Fruit fly (Drosophila melanogaster) whole organism, embryonic: ENCODE data around the gene brun.

ENCODE experiments used
- BEAF-32 ChIP-seq: fragments of 200-800 bp; sonication (Bioruptor generic); optimal IDR thresholded peaks from 3 replicates; lab custom pipeline; 2017; ENCODE audit warnings: missing biosample characterization, missing genetic modification characterization, mild to moderate bottlenecking, moderate library complexity, missing genetic modification reagents
- Bgb ChIP-seq: fragments of 200-800 bp; sonication (Bioruptor generic); IDR thresholded peaks from 2 replicates; pipeline ENCODE4 v1.3.6; 2022; ENCODE audit warnings: missing biosample characterization, missing genetic modification characterization; ENCODE audit not compliant: partially characterized antibody
- C15 ChIP-seq: fragments of 200-800 bp; sonication (Bioruptor generic); IDR thresholded peaks from 3 replicates; pipeline ENCODE4 v1.3.6; 2022; ENCODE audit warnings: missing biosample characterization, missing genetic modification characterization
- CG10147 ChIP-seq: fragments of 200-800 bp; sonication (Bioruptor generic); optimal IDR thresholded peaks from 2 replicates; lab custom pipeline; 2019; ENCODE audit warnings: missing biosample characterization, mild to moderate bottlenecking, missing genetic modification characterization, moderate library complexity
- CG10321 ChIP-seq: fragments of 200-800 bp; sonication (Bioruptor generic); IDR thresholded peaks from 2 replicates; pipeline ENCODE4 v1.3.6; 2022; ENCODE audit warnings: missing biosample characterization, missing genetic modification characterization
- CG12219 ChIP-seq: fragments of 200-800 bp; sonication (Bioruptor generic); optimal IDR thresholded peaks from 3 replicates; lab custom pipeline; 2018; ENCODE audit warnings: missing biosample characterization, mild to moderate bottlenecking, missing genetic modification characterization
- CG12391 ChIP-seq: fragments of 200-800 bp; sonication (Bioruptor generic); optimal IDR thresholded peaks from 3 replicates; lab custom pipeline; 2018; ENCODE audit warnings: missing biosample characterization, mild to moderate bottlenecking, missing genetic modification characterization, moderate library complexity
- CG15479 ChIP-seq: fragments of 200-800 bp; sonication (Bioruptor generic); optimal IDR thresholded peaks from 3 replicates; lab custom pipeline; 2019; ENCODE audit warnings: missing biosample characterization, mild to moderate bottlenecking, missing genetic modification characterization, moderate library complexity
- CG15601 ChIP-seq: fragments of 200-800 bp; sonication (Bioruptor generic); optimal IDR thresholded peaks from 3 replicates; lab custom pipeline; 2019; ENCODE audit warnings: missing biosample characterization, mild to moderate bottlenecking, missing genetic modification characterization, moderate library complexity
- CG34376 ChIP-seq: fragments of 200-800 bp; sonication (Bioruptor generic); optimal IDR thresholded peaks from 2 replicates; lab custom pipeline; 2018; ENCODE audit warnings: missing biosample characterization, mild to moderate bottlenecking, missing genetic modification characterization
- CG4360 ChIP-seq: fragments of 200-800 bp; sonication (Bioruptor generic); IDR thresholded peaks from 2 replicates; pipeline ENCODE4 v1.3.6; 2022; ENCODE audit warnings: missing biosample characterization, missing genetic modification characterization
- CG4617 ChIP-seq: fragments of 200-800 bp; sonication (Bioruptor generic); optimal IDR thresholded peaks from 3 replicates; lab custom pipeline; 2016; ENCODE audit warnings: missing biosample characterization, missing genetic modification characterization, borderline replicate concordance
- CG5180 ChIP-seq: fragments of 200-800 bp; sonication (Bioruptor generic); optimal IDR thresholded peaks from 3 replicates; lab custom pipeline; 2017; ENCODE audit warnings: missing biosample characterization, missing genetic modification characterization, mild to moderate bottlenecking, moderate library complexity, missing genetic modification reagents
- CG6791 ChIP-seq: fragments of 200-800 bp; sonication (Bioruptor generic); IDR thresholded peaks from 3 replicates; pipeline ENCODE4 v1.3.6; 2022; ENCODE audit warnings: missing biosample characterization, missing genetic modification characterization; ENCODE audit not compliant: partially characterized antibody
- CkIIα-i1 ChIP-seq: fragments of 200-800 bp; sonication (Bioruptor generic); IDR thresholded peaks from 2 replicates; pipeline ENCODE4 v1.3.6; 2022; ENCODE audit warnings: missing biosample characterization, missing genetic modification characterization
- CoRest ChIP-seq: fragments of 200-800 bp; sonication (Bioruptor generic); optimal IDR thresholded peaks from 3 replicates; lab custom pipeline; 2018; ENCODE audit warnings: missing biosample characterization, mild to moderate bottlenecking, missing genetic modification characterization, moderate library complexity
- Doc2 ChIP-seq: fragments of 200-800 bp; sonication (Bioruptor generic); IDR thresholded peaks from 2 replicates; pipeline ENCODE4 v1.3.6; 2022; ENCODE audit warnings: missing biosample characterization, missing genetic modification characterization
- Fer1 ChIP-seq: fragments of 200-800 bp; sonication (Bioruptor generic); optimal IDR thresholded peaks from 2 replicates; lab custom pipeline; 2017; ENCODE audit warnings: missing biosample characterization, mild to moderate bottlenecking, missing genetic modification characterization
- H15 ChIP-seq: fragments of 200-800 bp; sonication (Bioruptor generic); IDR thresholded peaks from 3 replicates; pipeline ENCODE4 v1.3.6; 2022; ENCODE audit warnings: missing biosample characterization, missing genetic modification characterization
- Oaz ChIP-seq: fragments of 200-800 bp; sonication (Bioruptor generic); IDR thresholded peaks from 2 replicates; pipeline ENCODE4 v1.3.6; 2022; ENCODE audit warnings: missing biosample characterization, missing genetic modification characterization
- Pdp1 ChIP-seq, 2 experiments: fragments of 200-800 bp; sonication (Bioruptor generic); optimal IDR thresholded peaks; 3 replicates each; lab custom pipeline; 2016; ENCODE audit warnings: missing biosample characterization in 2 of 2, missing genetic modification characterization in 2 of 2, mild to moderate bottlenecking in 1 of 2, moderate library complexity in 1 of 2
- Scr ChIP-seq: fragments of 200-800 bp; sonication (Bioruptor generic); IDR thresholded peaks from 2 replicates; pipeline ENCODE4 v1.3.6; 2022; ENCODE audit warnings: missing biosample characterization, missing genetic modification characterization; ENCODE audit not compliant: partially characterized antibody
- Sox100B ChIP-seq: fragments of 200-800 bp; sonication (Bioruptor generic); optimal IDR thresholded peaks from 3 replicates; lab custom pipeline; 2018; ENCODE audit warnings: missing biosample characterization, mild to moderate bottlenecking, missing genetic modification characterization
- bbx ChIP-seq: fragments of 200-800 bp; sonication (Bioruptor generic); IDR thresholded peaks from 2 replicates; pipeline ENCODE4 v1.3.6; 2022; ENCODE audit warnings: missing biosample characterization, missing genetic modification characterization; ENCODE audit not compliant: partially characterized antibody
- crp ChIP-seq, 2 experiments: fragments of 200-800 bp; sonication (Bioruptor generic); optimal IDR thresholded peaks; 2 replicates in 1 of 2; 3 replicates in 1 of 2; lab custom pipeline; 2017; ENCODE audit warnings: missing biosample characterization in 2 of 2, missing genetic modification characterization in 2 of 2, mild to moderate bottlenecking in 1 of 2, moderate library complexity in 1 of 2
- cwo ChIP-seq: fragments of 200-800 bp; sonication (Bioruptor generic); optimal IDR thresholded peaks from 3 replicates; lab custom pipeline; 2017; ENCODE audit warnings: missing biosample characterization, missing genetic modification characterization, mild to moderate bottlenecking, moderate library complexity, missing genetic modification reagents
- hkb ChIP-seq, 2 experiments: fragments of 200-800 bp in 1 of 2; fragments of >200 bp in 1 of 2; sonication (Bioruptor generic) in 1 of 2; IDR thresholded peaks in 1 of 2; optimal IDR thresholded peaks in 1 of 2; 2 replicates each; pipeline versions ENCODE4 v1.3.6 to Lab custom; 2017 to 2022; ENCODE audit warnings: missing biosample characterization in 1 of 2, missing genetic modification characterization in 1 of 2
- hth ChIP-seq: fragments of >200 bp; optimal IDR thresholded peaks from 2 replicates; lab custom pipeline; 2017; ENCODE audit warnings: inconsistent platforms
- klu ChIP-seq: fragments of 200-800 bp; sonication (Bioruptor generic); IDR thresholded peaks from 2 replicates; pipeline ENCODE4 v1.3.6; 2022; ENCODE audit warnings: missing biosample characterization, missing genetic modification characterization
- knrl ChIP-seq: fragments of 200-800 bp; sonication (Bioruptor generic); IDR thresholded peaks from 3 replicates; pipeline ENCODE4 v1.3.6; 2022; ENCODE audit warnings: missing biosample characterization, missing genetic modification characterization; ENCODE audit not compliant: partially characterized antibody
- lbe ChIP-seq: fragments of 200-800 bp; sonication (Bioruptor generic); optimal IDR thresholded peaks from 2 replicates; lab custom pipeline; 2016; ENCODE audit warnings: missing biosample characterization, mild to moderate bottlenecking, missing genetic modification characterization
- mirr ChIP-seq: fragments of 200-800 bp; sonication (Bioruptor generic); optimal IDR thresholded peaks from 3 replicates; lab custom pipeline; 2018; ENCODE audit warnings: missing biosample characterization, mild to moderate bottlenecking, missing genetic modification characterization
- nmo ChIP-seq: fragments of 200-800 bp; sonication (Bioruptor generic); optimal IDR thresholded peaks from 2 replicates; lab custom pipeline; 2018; ENCODE audit warnings: missing biosample characterization, mild to moderate bottlenecking, missing genetic modification characterization, moderate library complexity
- psq ChIP-seq: fragments of 200-800 bp; sonication (Bioruptor generic); optimal IDR thresholded peaks from 2 replicates; lab custom pipeline; 2017; ENCODE audit warnings: missing biosample characterization, missing genetic modification characterization
- ranshi ChIP-seq: fragments of 200-800 bp; sonication (Bioruptor generic); IDR thresholded peaks from 2 replicates; pipeline ENCODE4 v1.3.6; 2022; ENCODE audit warnings: missing biosample characterization, missing genetic modification characterization
- rib ChIP-seq: fragments of 200-800 bp; sonication (Bioruptor generic); IDR thresholded peaks from 2 replicates; pipeline ENCODE4 v1.3.6; 2022; ENCODE audit warnings: missing biosample characterization, missing genetic modification characterization
- row ChIP-seq: fragments of 200-800 bp; sonication (Bioruptor generic); IDR thresholded peaks from 3 replicates; pipeline ENCODE4 v1.3.6; 2022; ENCODE audit warnings: missing biosample characterization, missing genetic modification characterization
- sens ChIP-seq: fragments of 200-800 bp; sonication (Bioruptor generic); peaks from one replicate; lab custom pipeline; 2016; ENCODE audit warnings: missing biosample characterization, missing genetic modification characterization
- sisA ChIP-seq: fragments of 200-800 bp; sonication (Bioruptor generic); IDR thresholded peaks from 2 replicates; pipeline ENCODE4 v1.3.6; 2022; ENCODE audit warnings: missing biosample characterization, missing genetic modification characterization
- sqz ChIP-seq: fragments of 200-800 bp; sonication (Bioruptor generic); optimal IDR thresholded peaks from 3 replicates; lab custom pipeline; 2018; ENCODE audit warnings: missing biosample characterization, mild to moderate bottlenecking, missing genetic modification characterization
- sug ChIP-seq: fragments of 200-800 bp; optimal IDR thresholded peaks from 2 replicates; lab custom pipeline; 2019; ENCODE audit warnings: missing biosample characterization, mild to moderate bottlenecking, missing genetic modification characterization, moderate library complexity
- tna ChIP-seq: fragments of 200-800 bp; sonication (Bioruptor generic); IDR thresholded peaks from 2 replicates; pipeline ENCODE4 v1.3.6; 2022; ENCODE audit warnings: missing biosample characterization, missing genetic modification characterization; ENCODE audit not compliant: partially characterized antibody
- trh ChIP-seq: fragments of 200-800 bp; sonication (Bioruptor generic); optimal IDR thresholded peaks from 2 replicates; lab custom pipeline; 2016; ENCODE audit warnings: missing biosample characterization, missing genetic modification characterization
- tup ChIP-seq: fragments of 200-800 bp; sonication (Bioruptor generic); optimal IDR thresholded peaks from 2 replicates; lab custom pipeline; 2016; ENCODE audit warnings: missing biosample characterization, mild to moderate bottlenecking, missing genetic modification characterization, moderate library complexity
- unpg ChIP-seq: fragments of 200-800 bp; sonication (Bioruptor generic); optimal IDR thresholded peaks from 3 replicates; lab custom pipeline; 2018; ENCODE audit warnings: missing biosample characterization, mild to moderate bottlenecking, missing genetic modification characterization, moderate library complexity
- vvl ChIP-seq: fragments of 200-800 bp; sonication (Bioruptor generic); IDR thresholded peaks from 2 replicates; pipeline ENCODE4 v1.3.6; 2022; ENCODE audit warnings: missing biosample characterization, missing genetic modification characterization

brun gene

DNA sequence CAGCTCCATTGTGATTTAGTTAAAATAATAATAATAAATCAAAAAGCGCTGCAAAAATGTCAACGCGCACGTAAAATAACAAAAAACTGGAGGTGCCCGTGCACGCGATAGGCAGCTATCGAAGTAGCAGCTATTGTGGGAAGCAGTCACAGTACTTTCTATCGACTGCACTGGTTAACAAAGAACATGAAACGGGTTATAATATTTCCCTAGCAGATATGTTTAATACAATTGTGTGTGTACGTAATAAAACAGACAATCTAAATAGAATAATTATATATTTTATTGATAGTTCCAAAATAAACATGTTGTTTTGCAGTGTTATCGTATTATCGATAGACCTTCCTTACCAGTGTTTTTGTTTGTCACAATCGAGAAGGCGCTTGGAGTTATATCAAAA lies 19.9 kb upstream of the brun start, which contains the start of the genes CG31678 and IKKepsilon (continued):
- TF ChIP-seq Scr (GFP tag; lab: Robert Waterston, UW) = peak; percentile 93
- peak; percentile 95 for TF ChIP-seq CG4617 (GFP tag; lab: Kevin White, UChicago)
- no peak for TF ChIP-seq hkb (optimal IDR thresholded peaks at IDR 0.05; lab: Kevin White, UChicago)
- no peak for TF ChIP-seq hkb (GFP tag; IDR thresholded peaks at IDR 0.05; lab: Robert Waterston, UW)
- no peak for TF ChIP-seq CkIIα-i1 (GFP tag; lab: Robert Waterston, UW)
- TF ChIP-seq Bgb = peak; percentile 94
- peak; percentile 29 for TF ChIP-seq CG10147 (GFP tag; lab: Kevin White, UChicago)
- TF ChIP-seq ranshi (GFP tag; lab: Robert Waterston, UW) = 0 out of 2 replicates have a peak, but pooled peaks have one; percentile 23
- TF ChIP-seq Oaz (GFP tag; lab: Robert Waterston, UW) = no peak
- TF ChIP-seq C15 = no peak
- no peak for TF ChIP-seq CG15601 (tag; lab: Kevin White, UChicago)
- TF ChIP-seq CG15479 (GFP tag; lab: Kevin White, UChicago) = no peak
- TF ChIP-seq crp (GFP tag; optimal IDR thresholded peaks at IDR 0.05; lab: Kevin White, UChicago) = peak in 1 of 2 experiments; percentile 23
- peak; percentile 91 for TF ChIP-seq knrl (GFP tag; lab: Robert Waterston, UW)
- no peak for TF ChIP-seq CG12219 (GFP tag; lab: Kevin White, UChicago)
- peak; percentile 63 for TF ChIP-seq CG12391 (tag; lab: Kevin White, UChicago)
- TF ChIP-seq sqz (GFP tag; lab: Kevin White, UChicago) = no peak
- TF ChIP-seq nmo (GFP tag; lab: Kevin White, UChicago) = peak; percentile 66
- no peak for TF ChIP-seq sisA (GFP tag; lab: Robert Waterston, UW)
- TF ChIP-seq tup (GFP tag; lab: Kevin White, UChicago) = no peak
- TF ChIP-seq CG34376 (GFP tag; lab: Kevin White, UChicago) = no peak
- TF ChIP-seq tna (GFP tag; lab: Robert Waterston, UW) = peak; percentile 94
- no peak for TF ChIP-seq psq
- peak; percentile 40 for TF ChIP-seq lbe (GFP tag; lab: Kevin White, UChicago)
- peak; percentile 53; the same call in 1 of the 2 replicates for TF ChIP-seq vvl (GFP tag; lab: Robert Waterston, UW)
- TF ChIP-seq CoRest (tag; lab: Kevin White, UChicago) = peak; percentile 53
- TF ChIP-seq unpg (GFP tag; lab: Kevin White, UChicago) = peak; percentile 35
- peak; percentile 87 for TF ChIP-seq bbx

DNA sequence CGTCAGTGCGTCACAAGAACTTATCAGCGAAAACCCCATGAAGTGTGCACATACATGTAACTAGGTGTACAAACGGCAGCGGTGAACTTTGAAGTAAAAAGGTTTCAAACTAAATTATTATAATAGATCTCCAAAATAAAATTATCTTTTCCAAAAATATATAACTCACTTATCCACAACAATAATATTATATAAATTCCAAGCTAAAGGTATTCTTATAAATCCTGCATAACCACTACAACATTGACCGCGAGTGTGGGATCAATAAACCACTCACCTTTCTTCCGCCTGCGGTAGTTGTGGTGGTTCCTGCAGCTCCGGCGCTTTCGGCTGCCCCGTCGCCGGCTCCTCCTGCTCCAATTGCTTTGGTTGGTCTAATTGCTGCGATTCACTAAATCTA lies 18.7 kb upstream of the brun start:
- no peak for TF ChIP-seq Fer1
- no peak for TF ChIP-seq Doc2 (GFP tag; lab: Robert Waterston, UW)
- TF ChIP-seq sens = peak; percentile 54
- 0 out of 2 replicates have a peak, but pooled peaks have one; percentile 6 for TF ChIP-seq CG10321
- peak in 1 of 2 experiments; percentile 24 for TF ChIP-seq Pdp1 (GFP tag; optimal IDR thresholded peaks at IDR 0.05; lab: Kevin White, UChicago)
- no peak for TF ChIP-seq psq
- TF ChIP-seq row (GFP tag; lab: Robert Waterston, UW) = 0 out of 3 replicates have a peak, but pooled peaks have one; percentile 6
- TF ChIP-seq Sox100B = peak; percentile 4

DNA sequence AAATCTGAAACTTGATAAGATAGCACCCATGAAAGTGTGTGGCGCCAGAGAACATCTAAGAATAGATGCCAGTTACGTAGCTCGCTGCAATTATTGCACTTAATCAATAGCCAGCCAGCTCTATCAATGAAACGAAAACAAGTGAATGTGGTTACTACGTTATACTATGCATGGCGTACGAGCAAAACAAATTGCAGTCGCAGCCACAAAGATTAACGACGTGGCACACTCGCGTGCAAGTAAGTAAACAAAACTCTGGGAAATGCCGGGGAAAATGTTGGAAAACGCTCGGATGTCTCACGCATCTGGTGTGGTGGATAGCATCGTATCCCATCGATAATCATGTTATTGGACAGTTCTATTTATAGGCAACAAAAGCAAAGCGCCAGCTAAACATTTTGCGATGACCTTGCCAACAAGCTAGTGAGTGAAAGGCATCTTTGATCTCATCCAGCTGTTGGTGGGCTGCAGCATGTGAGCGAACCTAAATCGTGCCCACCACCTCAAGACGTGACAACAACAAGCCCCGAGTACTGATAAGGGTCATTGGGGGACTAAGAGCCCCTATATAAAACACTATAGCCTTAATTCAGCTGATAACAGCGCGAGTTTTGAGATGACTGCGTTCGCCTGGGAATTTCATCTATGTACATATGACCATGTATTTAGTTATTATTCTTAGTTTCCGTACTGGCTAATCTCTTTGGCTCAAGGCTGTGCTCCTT lies 17.9 kb upstream of the brun start:
- TF ChIP-seq CG4360 (peak; percentile 60), CG5180 (GFP tag; lab: Kevin White, UChicago) (peak; percentile 5), hth (no peak), mirr (GFP tag; lab: Kevin White, UChicago) (peak; percentile 36), trh (GFP tag; lab: Kevin White, UChicago) (no peak), rib (GFP tag; lab: Robert Waterston, UW) (no peak), H15 (GFP tag; lab: Robert Waterston, UW) (no peak), klu (no peak), cwo (GFP tag; lab: Kevin White, UChicago) (peak; percentile 63), sug (tag; lab: Kevin White, UChicago) (peak; percentile 86), CG6791 (GFP tag; lab: Robert Waterston, UW) (no peak), BEAF-32 (GFP tag; lab: Kevin White, UChicago) (peak; percentile 26)
